Fruit fly (Drosophila melanogaster) whole organism: ENCODE data around the gene CG5440.

Experiments
- CG8478 ChIP-seq: fragments of >200 bp; optimal IDR thresholded peaks from 2 replicates; lab custom pipeline; 2018; ENCODE audit warnings: inconsistent platforms
- Dll ChIP-seq: fragments of >200 bp; optimal IDR thresholded peaks from 2 replicates; lab custom pipeline; 2017
- EcR ChIP-seq, 2 experiments: fragments of >200 bp; optimal IDR thresholded peaks; 2 replicates each; lab custom pipeline; 2017; ENCODE audit warnings: missing biosample characterization in 2 of 2, missing genetic modification characterization in 2 of 2, missing genetic modification reagents in 2 of 2
- pan ChIP-seq: fragments of >200 bp; optimal IDR thresholded peaks from 2 replicates; lab custom pipeline; 2017
- psq ChIP-seq: fragments of >200 bp; optimal IDR thresholded peaks from 2 replicates; lab custom pipeline; 2017
- usp ChIP-seq: fragments of >200 bp; optimal IDR thresholded peaks from 2 replicates; lab custom pipeline; 2017; ENCODE audit warnings: missing biosample characterization, missing genetic modification characterization, mixed read lengths

dm6 chr2L:1355824-1356223 is 21.9 kb downstream of the CG5440 start, which contains the start of gene CG5565:
- TF ChIP-seq psq (lab: Kevin White, UChicago) = no peak
- TF ChIP-seq pan (lab: Kevin White, UChicago) = no peak
- TF ChIP-seq Dll (lab: Kevin White, UChicago) = no peak
- no peak for TF ChIP-seq CG8478 (lab: Kevin White, UChicago)
- no peak for TF ChIP-seq EcR (GFP tag; optimal IDR thresholded peaks at IDR 0.05; lab: Kevin White, UChicago)
- TF ChIP-seq usp (GFP tag; lab: Kevin White, UChicago) = no peak
